Worm (Caenorhabditis elegans): Measurements from ENCODE around the gene clc-5.
A peak's percentile ranks its signal among the peaks of the same experiment; 100 is the strongest.

The clc-5 gene

DNA sequence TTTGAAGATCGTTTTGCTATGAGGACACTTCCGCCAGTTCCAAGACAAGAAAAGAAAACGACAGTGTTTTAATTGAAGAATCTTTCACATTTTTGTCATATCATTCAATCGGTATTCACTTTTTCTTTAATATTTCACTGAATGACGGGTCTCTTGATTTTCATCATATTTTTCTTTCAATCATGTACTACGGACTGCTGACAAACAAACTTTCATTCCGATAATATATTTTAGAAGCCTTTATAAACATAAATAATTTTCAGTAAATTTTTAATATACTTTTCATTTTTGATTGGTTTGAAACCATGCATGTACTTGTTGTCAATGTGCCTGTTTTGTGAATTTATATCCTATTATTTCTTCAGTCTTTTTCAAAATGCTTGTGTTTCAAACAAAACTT, at the start of gene clc-5:
clc-5 (plus strand) TSS at position 301 of the 400 bp plus-strand sequence.
- TF ChIP-seq vab-7 (GFP tag; IDR thresholded peaks at IDR 0.05) (no peak), daf-16 (GFP tag; optimal IDR thresholded peaks at IDR 0.05) (no peak), daf-16 (tag; optimal IDR thresholded peaks at IDR 0.05) (no peak), dmd-6 (GFP tag; IDR thresholded peaks at IDR 0.05) (no peak), ces-1 (GFP tag; optimal IDR thresholded peaks at IDR 0.05) (no peak), unc-39 (tag; optimal IDR thresholded peaks at IDR 0.05) (no peak), nhr-28 (tag; optimal IDR thresholded peaks at IDR 0.05) (no peak), mes-2 (tag; optimal IDR thresholded peaks at IDR 0.05; ENCODE audit: poor library complexity, severe bottlenecking) (no peak), nhr-42 (GFP tag; IDR thresholded peaks at IDR 0.05) (no peak), nhr-102 (tag; optimal IDR thresholded peaks at IDR 0.05) (no peak), Y105C5A.15 (GFP tag; IDR thresholded peaks at IDR 0.05) (no peak), mxl-2 (GFP tag; conservative IDR thresholded peaks at IDR 0.05) (no peak), daf-8 (GFP tag; IDR thresholded peaks at IDR 0.05) (no peak), spr-1 (tag; optimal IDR thresholded peaks at IDR 0.05) (no peak)

DNA sequence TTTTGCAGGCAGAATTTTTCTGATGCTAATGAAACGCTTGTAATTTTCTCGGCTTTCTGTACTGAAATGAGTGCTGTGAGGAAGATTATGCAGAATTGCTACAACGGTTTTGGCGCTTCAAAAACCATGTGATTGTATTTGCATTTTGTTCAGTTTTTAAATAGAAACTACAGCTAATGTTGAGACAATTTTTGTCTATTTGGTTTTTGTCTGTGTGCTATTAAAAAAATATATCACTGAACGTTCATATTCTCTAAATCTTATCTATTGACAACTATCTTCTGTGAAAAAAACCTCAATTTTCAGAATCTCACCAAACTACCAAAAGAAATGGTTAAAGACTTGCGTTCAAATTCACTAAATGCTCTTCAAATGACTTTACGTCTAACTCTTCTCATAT, 43.1 kb upstream of the clc-5 start, which contains the start of gene C10A4.6:
C10A4.6 (plus strand) TSS at position 301 of the 400 bp plus-strand sequence.
- TF ChIP-seq hmg-1.1 (GFP tag; IDR thresholded peaks at IDR 0.05) = no peak
- no peak for TF ChIP-seq mxl-3 (GFP tag; optimal IDR thresholded peaks at IDR 0.05)
- no peak for TF ChIP-seq lin-39 (tag; optimal IDR thresholded peaks at IDR 0.05)
- no peak for TF ChIP-seq ceh-32 (tag; optimal IDR thresholded peaks at IDR 0.05; ENCODE audit: poor library complexity)
- peak in 1 of 2 experiments; percentile 27 for TF ChIP-seq unc-62 (GFP tag; optimal IDR thresholded peaks at IDR 0.05 in 1 of 2)
- no peak for TF ChIP-seq unc-62 (tag; optimal IDR thresholded peaks at IDR 0.05)
- TF ChIP-seq nhr-6 (tag; optimal IDR thresholded peaks at IDR 0.05) = no peak
- TF ChIP-seq F26F4.8 (GFP tag; conservative IDR thresholded peaks at IDR 0.05) = no peak
- TF ChIP-seq F37D6.2 (tag; optimal IDR thresholded peaks at IDR 0.05) = no peak

DNA sequence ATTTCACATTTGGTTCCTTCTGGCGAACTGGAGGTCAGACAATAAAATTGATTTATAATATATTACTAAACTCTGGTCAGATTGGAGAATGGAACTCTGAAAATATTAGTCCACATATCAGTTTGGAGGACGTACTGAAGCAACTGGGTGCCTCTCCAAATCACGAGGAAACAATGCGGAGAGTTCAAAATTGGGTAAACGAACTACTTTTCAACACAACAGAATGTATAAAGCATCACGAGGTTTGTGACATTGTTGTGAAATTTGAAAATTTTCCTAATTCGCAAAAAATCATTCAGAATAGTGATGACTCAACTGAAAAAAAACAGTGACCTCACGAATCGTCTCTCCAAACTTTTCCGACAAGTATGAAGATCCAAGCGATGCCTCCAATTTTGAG, 40.2 kb upstream of the clc-5 start, which contains the start of gene gad-2:
gad-2 (plus strand) TSS at position 301 of the 400 bp plus-strand sequence.
- TF ChIP-seq hif-1 (tag; optimal IDR thresholded peaks at IDR 0.05) (no peak), zfp-3 (GFP tag; conservative IDR thresholded peaks at IDR 0.05) (no peak), egl-27 (tag; optimal IDR thresholded peaks at IDR 0.05) (no peak), ztf-7 (tag; optimal IDR thresholded peaks at IDR 0.05) (no peak), nhr-10 (tag; optimal IDR thresholded peaks at IDR 0.05) (no peak), vab-7 (GFP tag; IDR thresholded peaks at IDR 0.05) (no peak), ceh-20 (GFP tag; IDR thresholded peaks at IDR 0.05) (no peak), mdt-29 (GFP tag; IDR thresholded peaks at IDR 0.05) (no peak), tag-97 (GFP tag; IDR thresholded peaks at IDR 0.05) (no peak), jun-1 (tag; optimal IDR thresholded peaks at IDR 0.05) (no peak), mep-1 (tag; optimal IDR thresholded peaks at IDR 0.05) (no peak), mes-2 (tag; optimal IDR thresholded peaks at IDR 0.05; ENCODE audit: poor library complexity, severe bottlenecking) (no peak), unc-39 (tag; optimal IDR thresholded peaks at IDR 0.05) (no peak), fos-1 (tag; optimal IDR thresholded peaks at IDR 0.05) (no peak), nhr-41 (GFP tag; IDR thresholded peaks at IDR 0.05) (no peak), madf-5 (GFP tag; IDR thresholded peaks at IDR 0.05) (no peak), hlh-30 (tag; optimal IDR thresholded peaks at IDR 0.05; ENCODE audit: insufficient read depth) (no peak)

DNA sequence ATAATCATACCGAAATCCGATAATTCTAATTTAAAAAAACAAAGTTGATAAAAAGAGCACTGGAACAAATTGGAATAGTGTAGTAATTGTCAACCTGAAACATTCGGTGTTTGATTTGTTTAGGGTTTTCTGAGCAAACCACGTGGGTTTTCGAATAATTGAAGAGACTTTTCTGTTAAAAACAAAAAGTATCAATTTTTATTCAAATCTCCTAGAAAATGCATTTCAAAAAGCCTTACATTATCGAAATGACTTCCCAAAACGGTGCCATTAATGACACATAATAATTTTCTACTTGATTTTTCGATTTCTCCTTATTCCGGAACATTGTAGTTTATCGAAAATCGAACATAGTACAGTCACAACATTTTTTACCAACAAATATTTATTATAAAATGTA, 35.4 kb upstream of the clc-5 start, which contains the start of gene C10A4.13:
C10A4.13 (minus strand) TSS at position 101 of the 400 bp plus-strand sequence.
- TF ChIP-seq arid-1 (GFP tag; conservative IDR thresholded peaks at IDR 0.05) (no peak), T26A8.4 (GFP tag; IDR thresholded peaks at IDR 0.05) (no peak), snpc-4 (tag; optimal IDR thresholded peaks at IDR 0.05) (no peak), dmd-6 (GFP tag; IDR thresholded peaks at IDR 0.05) (no peak), nhr-25 (tag; optimal IDR thresholded peaks at IDR 0.05; ENCODE audit: borderline replicate concordance, insufficient read depth) (no peak), R02D3.7 (tag; optimal IDR thresholded peaks at IDR 0.05) (no peak), Y75B8A.6 (GFP tag; IDR thresholded peaks at IDR 0.05) (no peak), mdl-1 (tag; optimal IDR thresholded peaks at IDR 0.05) (no peak), F49E8.2 (tag; optimal IDR thresholded peaks at IDR 0.05; ENCODE audit: borderline replicate concordance) (no peak), dmd-9 (GFP tag; IDR thresholded peaks at IDR 0.05) (no peak), madf-5 (GFP tag; IDR thresholded peaks at IDR 0.05) (no peak), ceh-82 (tag; optimal IDR thresholded peaks at IDR 0.05) (no peak), zip-11 (GFP tag; IDR thresholded peaks at IDR 0.05) (no peak), cey-2 (tag; optimal IDR thresholded peaks at IDR 0.05; ENCODE audit: borderline replicate concordance, insufficient read depth) (no peak)

Data from whole organism, L4 larva.